Worm (Caenorhabditis elegans): ENCODE results near the gene ver-1.
"Not testable (repeated sequence)": the region's sequence is repeated elsewhere in the genome, so short reads cannot be mapped to it uniquely, and the experiment has no call there.

Gene ver-1

ce11 chrIII:121983-122449 lies 34.6 kb upstream of the ver-1 start, which contains the start of gene C29F9.12:
TSS of gene C29F9.12 (minus strand) at chrIII:122033.
- not testable (repeated sequence) for TF ChIP-seq snu-23 (GFP tag; optimal IDR thresholded peaks at IDR 0.05); lir-3 (tag; optimal IDR thresholded peaks at IDR 0.05; ENCODE audit: poor library complexity); pag-3 (tag; optimal IDR thresholded peaks at IDR 0.05; ENCODE audit: borderline replicate concordance, insufficient read depth)

- TF ChIP-seq nhr-12 (tag; optimal IDR thresholded peaks at IDR 0.05), result no peak
These were observed 32.1 kb upstream of the ver-1 start, which contains the start of gene pals-23 for ce11 chrIII:124478-124877. TSS of gene pals-23 (plus strand) at chrIII:124778.

ce11 chrIII:130650-131049 lies 26.0 kb upstream of the ver-1 start, which contains the start of the genes nhr-280 and C29F9.2:
TSS of gene nhr-280 (minus strand) at chrIII:130750.
TSS of gene C29F9.2 (plus strand) at chrIII:130947.
- TF ChIP-seq snpc-4 (tag; optimal IDR thresholded peaks at IDR 0.05) (no peak), elt-2 (tag; optimal IDR thresholded peaks at IDR 0.05) (peak; percentile 23)

- TF ChIP-seq nhr-11 (tag; optimal IDR thresholded peaks at IDR 0.05) (no peak), mef-2 (tag; optimal IDR thresholded peaks at IDR 0.05) (no peak), C34B4.2 (tag; optimal IDR thresholded peaks at IDR 0.05) (no peak), nhr-12 (tag; optimal IDR thresholded peaks at IDR 0.05) (no peak), grh-1 (GFP tag; IDR thresholded peaks at IDR 0.05) (no peak), unc-30 (tag; optimal IDR thresholded peaks at IDR 0.05) (no peak), elt-2 (tag; optimal IDR thresholded peaks at IDR 0.05) (peak; percentile 1), ets-5 (GFP tag; IDR thresholded peaks at IDR 0.05) (no peak), nhr-77 (tag; optimal IDR thresholded peaks at IDR 0.05) (no peak), ztf-4 (tag; optimal IDR thresholded peaks at IDR 0.05) (no peak), nhr-90 (tag; optimal IDR thresholded peaks at IDR 0.05; ENCODE audit: poor library complexity) (no peak), unc-98 (GFP tag; IDR thresholded peaks at IDR 0.05) (no peak), ceh-90 (tag; optimal IDR thresholded peaks at IDR 0.05) (no peak), nhr-28 (tag; optimal IDR thresholded peaks at IDR 0.05) (no peak), nhr-76 (tag; optimal IDR thresholded peaks at IDR 0.05) (no peak), efl-3 (GFP tag; optimal IDR thresholded peaks at IDR 0.05) (no peak), zag-1 (tag; optimal IDR thresholded peaks at IDR 0.05) (peak; percentile 14), unc-62 (GFP tag; optimal IDR thresholded peaks at IDR 0.05) (no peak), xbp-1 (tag; optimal IDR thresholded peaks at IDR 0.05) (peak; percentile 44), snpc-4 (tag; optimal IDR thresholded peaks at IDR 0.05) (peak; percentile 16), nhr-20 (tag; optimal IDR thresholded peaks at IDR 0.05) (peak; percentile 37), Y116A8C.19 (tag; optimal IDR thresholded peaks at IDR 0.05; ENCODE audit: borderline replicate concordance) (no peak), ces-1 (GFP tag; optimal IDR thresholded peaks at IDR 0.05) (no peak), sox-4 (tag; optimal IDR thresholded peaks at IDR 0.05) (no peak), lir-3 (tag; optimal IDR thresholded peaks at IDR 0.05; ENCODE audit: poor library complexity) (peak; percentile 34), nhr-71 (tag; optimal IDR thresholded peaks at IDR 0.05) (peak; percentile 61), tbx-2 (tag; optimal IDR thresholded peaks at IDR 0.05) (peak; percentile 9), ama-1 (optimal IDR thresholded peaks at IDR 0.05) (no peak), unc-86 (tag; optimal IDR thresholded peaks at IDR 0.05) (peak; percentile 15), nhr-85 (tag) (peak; percentile 71), sup-37 (GFP tag; optimal IDR thresholded peaks at IDR 0.05) (no peak), pqm-1 (tag; optimal IDR thresholded peaks at IDR 0.05) (no peak), ztf-11 (tag; optimal IDR thresholded peaks at IDR 0.05) (no peak), blmp-1 (tag; optimal IDR thresholded peaks at IDR 0.05) (peak; percentile 42), unc-130 (tag; optimal IDR thresholded peaks at IDR 0.05) (peak; percentile 27), ceh-82 (tag; optimal IDR thresholded peaks at IDR 0.05) (peak in 2 of 3 experiments; percentile 2 to 70), egl-13 (tag; optimal IDR thresholded peaks at IDR 0.05) (no peak), swsn-7 (tag; optimal IDR thresholded peaks at IDR 0.05) (peak; percentile 50), nhr-47 (tag; optimal IDR thresholded peaks at IDR 0.05) (peak; percentile 55), egl-27 (tag; optimal IDR thresholded peaks at IDR 0.05) (no peak), aha-1 (tag; optimal IDR thresholded peaks at IDR 0.05) (no peak), C04F5.9 (tag; optimal IDR thresholded peaks at IDR 0.05) (no peak), isw-1 (GFP tag; IDR thresholded peaks at IDR 0.05) (no peak; the same call in 1 of the 2 replicates), mab-9 (GFP tag; IDR thresholded peaks at IDR 0.05) (no peak)
These were observed 25.0 kb upstream of the ver-1 start for ce11 chrIII:131627-132026.
